Fruit fly (Drosophila melanogaster) Kc167 (cell line): ENCODE data around the gene CG34159.

Experiments
- Myc ChIP-seq: fragments of >200 bp; optimal IDR thresholded peaks from 2 replicates; lab custom pipeline; 2017; ENCODE audit warnings: missing external identifiers
- Sin3A ChIP-seq: fragments of >200 bp; optimal IDR thresholded peaks from 2 replicates; lab custom pipeline; 2018; ENCODE audit warnings: missing external identifiers
- h ChIP-seq: fragments of >200 bp; optimal IDR thresholded peaks from 3 replicates; lab custom pipeline; 2018; ENCODE audit warnings: missing external identifiers
- insv ChIP-seq: fragments of >200 bp; optimal IDR thresholded peaks from 3 replicates; lab custom pipeline; 2018; ENCODE audit warnings: missing external identifiers
- psq ChIP-seq: fragments of >200 bp; optimal IDR thresholded peaks from 2 replicates; lab custom pipeline; 2017; ENCODE audit warnings: missing external identifiers
- ttk ChIP-seq: sonication (Bioruptor generic); optimal IDR thresholded peaks from 2 replicates; lab custom pipeline; 2017; ENCODE audit warnings: missing external identifiers

Gene CG34159

DNA sequence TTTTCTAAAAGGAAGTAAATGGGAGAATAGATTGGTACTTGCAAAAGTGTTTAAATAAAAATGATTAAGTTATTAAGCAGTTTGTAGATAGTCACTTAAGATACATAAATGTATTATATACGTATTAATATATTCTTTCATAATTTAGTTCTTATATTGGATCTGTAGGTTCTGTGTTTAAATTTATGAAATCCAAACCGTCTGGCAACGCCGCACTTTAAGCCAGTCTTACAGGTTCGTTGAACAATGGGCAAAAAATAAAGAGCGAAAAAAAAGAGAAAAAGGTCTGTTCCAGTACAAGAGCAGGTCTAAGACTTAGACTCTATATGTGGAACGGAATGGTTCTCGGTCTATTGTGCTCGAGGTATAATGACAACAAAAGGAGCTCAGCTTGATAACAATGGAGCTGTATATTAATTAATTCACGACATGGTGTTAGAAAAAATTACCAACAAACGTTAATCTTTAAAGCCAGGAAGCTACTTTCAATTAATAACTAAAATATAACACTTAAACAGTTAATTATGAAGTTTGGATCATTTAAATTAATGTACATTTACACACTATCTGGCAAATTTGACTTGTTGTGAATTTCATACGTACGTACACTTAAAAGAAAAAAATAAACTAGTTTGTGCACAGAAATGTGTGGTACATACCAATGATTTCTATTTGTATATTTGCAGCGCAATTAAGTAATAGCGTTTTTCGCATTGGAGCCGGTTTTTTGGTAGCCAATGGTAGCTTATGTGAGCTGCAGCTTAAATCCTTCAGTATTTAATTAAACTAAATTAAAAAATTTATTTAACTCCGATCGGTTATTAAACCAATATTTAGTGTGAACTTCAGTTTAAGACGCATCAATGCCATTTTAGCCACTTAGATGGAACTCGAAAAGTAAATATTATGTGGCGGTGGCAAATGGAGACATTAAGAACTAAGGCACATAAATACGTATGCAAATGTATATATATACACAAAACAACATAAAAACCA, 5.0 kb upstream of the CG34159 start, which contains the start of gene CG5731:
Gene CG5731 (minus strand): TSS at position 946 of the 996 bp plus-strand sequence.
- TF ChIP-seq ttk (lab: Kevin White, UChicago) = no peak
- no peak for TF ChIP-seq Myc (lab: Kevin White, UChicago)
- TF ChIP-seq psq (lab: Kevin White, UChicago) = no peak
- no peak for TF ChIP-seq insv
- TF ChIP-seq h = no peak
- TF ChIP-seq Sin3A (lab: Kevin White, UChicago) = no peak

DNA sequence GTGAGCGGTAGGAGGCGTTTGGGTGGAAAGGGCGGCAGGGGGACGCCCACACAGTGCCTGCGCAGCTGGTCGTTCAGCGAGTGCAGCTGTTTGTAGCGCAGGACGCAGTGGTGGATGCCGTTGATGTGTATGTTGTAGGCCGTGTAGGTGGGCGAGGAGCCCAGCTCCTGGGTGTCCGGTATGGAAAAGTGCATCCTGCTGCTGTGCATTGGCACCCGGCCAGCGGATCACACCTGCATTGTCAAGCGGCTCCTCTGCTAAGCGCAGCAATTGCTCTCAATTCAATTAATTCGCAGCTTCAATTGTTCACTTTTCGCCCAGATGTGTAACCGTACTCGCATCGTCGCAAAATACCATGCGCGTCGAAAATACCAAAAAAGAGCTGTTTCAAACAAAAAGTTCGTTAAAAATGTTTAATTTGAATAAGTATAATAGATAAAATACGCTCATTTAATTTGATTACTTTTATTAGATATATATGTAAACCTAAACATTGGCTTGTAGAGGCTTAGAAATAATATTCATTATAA, 2.6 kb upstream of the CG34159 start, which contains the start of gene Snx17:
Gene Snx17 (minus strand): TSS at position 329 of the 530 bp plus-strand sequence.
- TF ChIP-seq h = no peak

DNA sequence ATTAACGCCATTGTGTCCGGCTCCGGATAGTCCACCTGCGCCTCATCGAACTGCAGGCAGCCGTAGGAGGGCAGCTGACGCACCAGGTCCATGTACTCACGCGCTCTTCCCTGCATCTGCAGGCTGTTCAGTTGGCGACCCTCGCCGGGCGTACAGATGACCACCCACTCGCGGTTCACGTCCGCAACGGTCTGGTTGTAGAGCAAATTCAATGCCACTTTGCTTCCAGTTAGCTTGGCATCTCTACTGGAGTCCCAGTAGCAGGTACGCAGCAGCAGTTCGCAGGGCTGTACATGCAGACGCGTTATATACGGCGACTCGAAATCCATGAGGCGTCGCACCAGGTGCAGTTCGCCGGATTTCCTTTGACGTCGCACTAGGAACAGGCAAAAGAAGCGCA, 1.8 kb upstream of the CG34159 start:
- TF ChIP-seq psq (lab: Kevin White, UChicago) (no peak), ttk (lab: Kevin White, UChicago) (peak; percentile 87)

DNA sequence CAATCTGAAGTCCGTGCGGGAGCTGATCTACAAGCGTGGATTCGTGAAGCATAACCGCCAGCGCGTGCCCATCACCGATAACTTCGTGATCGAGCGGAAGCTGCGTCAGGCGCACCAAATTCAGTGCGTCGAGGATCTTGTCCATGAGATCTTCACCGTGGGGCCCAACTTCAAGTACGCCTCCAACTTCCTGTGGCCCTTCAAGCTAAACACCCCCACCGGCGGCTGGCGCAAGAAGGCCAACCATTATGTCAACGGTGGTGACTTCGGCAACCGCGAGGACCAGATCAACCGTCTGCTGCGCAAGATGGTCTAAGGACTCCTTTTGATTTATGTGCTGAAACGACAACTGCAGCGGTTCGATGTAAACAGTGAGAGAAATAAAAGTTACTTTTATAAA, 2.4 kb downstream of the CG34159 start:
- TF ChIP-seq h (no peak), Myc (lab: Kevin White, UChicago) (no peak)

DNA sequence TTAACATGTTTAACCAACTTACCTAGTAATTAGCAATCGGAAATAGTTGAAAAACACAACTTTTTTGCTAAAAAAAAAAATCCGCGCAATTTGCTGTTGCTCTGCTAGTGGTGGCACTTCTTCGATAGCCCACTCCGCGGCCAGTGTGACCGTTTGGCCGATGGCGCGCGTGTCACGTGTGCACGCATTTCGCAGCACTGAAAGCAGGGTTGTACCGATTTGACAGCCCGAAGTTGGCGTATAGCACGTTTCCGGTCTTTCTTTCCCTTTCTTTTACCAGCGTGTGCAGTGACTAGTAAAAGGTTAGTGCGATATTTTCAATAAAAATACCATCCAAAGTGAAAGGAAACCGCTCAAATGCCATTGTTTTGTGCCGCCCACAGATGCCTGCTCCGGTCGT, 3.3 kb downstream of the CG34159 start, which contains the start of the genes Ripalpha and RpL7:
Gene Ripalpha (minus strand): TSS at position 128 of the 400 bp plus-strand sequence.
Gene RpL7 (plus strand): TSS at position 158 of the 400 bp plus-strand sequence.
- no peak for TF ChIP-seq ttk (lab: Kevin White, UChicago)
- TF ChIP-seq h = no peak
- TF ChIP-seq Sin3A (lab: Kevin White, UChicago) = no peak
- TF ChIP-seq insv = no peak
- TF ChIP-seq Myc (lab: Kevin White, UChicago) = no peak
- TF ChIP-seq psq (lab: Kevin White, UChicago) = no peak

DNA sequence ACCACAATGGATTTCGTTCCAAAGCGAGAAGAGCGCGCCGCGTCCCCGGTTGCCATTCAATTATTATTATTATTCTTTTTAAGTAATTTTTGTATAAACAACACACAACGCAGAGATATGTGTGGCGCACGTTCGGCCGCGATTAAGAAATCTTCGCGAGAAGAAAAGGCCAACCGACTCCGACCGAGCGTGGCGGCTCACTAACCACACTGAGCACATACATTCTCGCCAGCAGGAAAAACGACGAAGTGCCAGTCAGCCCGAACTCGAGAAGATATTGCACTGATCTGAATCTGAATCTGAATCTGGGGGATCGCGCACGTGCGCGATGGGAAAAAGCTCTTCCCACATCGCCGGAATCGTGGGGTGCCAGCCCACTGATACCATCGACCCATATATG, 5.2 kb downstream of the CG34159 start, which contains the start of gene Sur:
Gene Sur (minus strand): TSS at position 207 of the 400 bp plus-strand sequence.
- TF ChIP-seq insv (no peak), psq (lab: Kevin White, UChicago) (no peak), Myc (lab: Kevin White, UChicago) (no peak), h (no peak), ttk (lab: Kevin White, UChicago) (no peak), Sin3A (lab: Kevin White, UChicago) (no peak)

DNA sequence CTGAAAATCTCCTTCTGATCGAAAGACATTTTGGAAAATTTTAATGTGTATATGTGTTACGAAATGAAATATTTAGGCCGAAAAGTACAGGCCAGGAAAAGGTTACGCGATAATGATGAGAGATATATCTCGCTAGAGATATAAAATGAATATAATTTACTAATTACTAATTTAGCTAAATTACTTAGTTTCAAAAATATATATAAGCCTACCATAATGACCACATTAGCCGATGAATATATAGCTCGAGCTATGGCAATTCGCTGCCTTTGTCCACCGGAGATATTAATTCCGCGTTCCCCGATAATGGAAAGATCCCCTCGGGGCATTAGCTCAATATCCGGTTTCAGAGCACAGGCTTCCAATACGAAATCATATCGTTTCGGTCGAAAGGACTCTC, 12.7 kb downstream of the CG34159 start, which contains the start of gene Fum4:
Gene Fum4 (minus strand): TSS at position 101 of the 400 bp plus-strand sequence.
- no peak for TF ChIP-seq insv
- TF ChIP-seq ttk (lab: Kevin White, UChicago) = no peak
- TF ChIP-seq psq (lab: Kevin White, UChicago) = no peak
- no peak for TF ChIP-seq Sin3A (lab: Kevin White, UChicago)
- TF ChIP-seq Myc (lab: Kevin White, UChicago) = no peak
- TF ChIP-seq h = no peak

DNA sequence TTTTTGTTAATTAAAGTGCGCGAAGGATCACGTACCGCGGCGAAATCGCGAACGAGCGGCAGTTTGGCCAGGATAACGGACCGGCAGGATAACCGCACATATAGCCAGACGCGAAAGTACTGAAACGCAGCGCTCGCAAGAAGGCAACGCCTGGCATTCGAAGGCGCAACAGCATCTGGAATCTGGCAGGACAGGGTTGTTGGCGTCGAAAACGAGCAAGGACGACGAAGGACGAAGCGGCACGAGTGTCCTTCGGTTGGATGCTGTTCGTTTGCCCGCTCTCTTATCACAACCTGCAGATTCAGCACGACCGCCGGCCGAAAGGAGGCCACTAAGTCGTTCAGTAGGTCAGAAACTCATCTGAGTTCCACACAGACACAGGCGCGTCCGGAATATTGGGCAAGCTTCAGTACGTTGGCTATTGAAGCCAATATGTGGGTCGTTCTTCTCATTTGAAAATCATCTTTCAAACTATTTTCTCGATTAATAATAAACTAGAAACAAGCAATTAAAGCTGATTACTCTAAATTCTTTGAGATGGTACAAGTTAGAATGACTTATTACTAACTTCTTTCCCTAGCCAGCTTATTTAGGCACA, 23.8 kb downstream of the CG34159 start, which contains the start of gene CG44153:
Gene CG44153 (minus strand): TSS at position 75 of the 598 bp plus-strand sequence.
- TF ChIP-seq h (no peak), Sin3A (lab: Kevin White, UChicago) (no peak), Myc (lab: Kevin White, UChicago) (no peak), insv (no peak), ttk (lab: Kevin White, UChicago) (no peak), psq (lab: Kevin White, UChicago) (no peak)

DNA sequence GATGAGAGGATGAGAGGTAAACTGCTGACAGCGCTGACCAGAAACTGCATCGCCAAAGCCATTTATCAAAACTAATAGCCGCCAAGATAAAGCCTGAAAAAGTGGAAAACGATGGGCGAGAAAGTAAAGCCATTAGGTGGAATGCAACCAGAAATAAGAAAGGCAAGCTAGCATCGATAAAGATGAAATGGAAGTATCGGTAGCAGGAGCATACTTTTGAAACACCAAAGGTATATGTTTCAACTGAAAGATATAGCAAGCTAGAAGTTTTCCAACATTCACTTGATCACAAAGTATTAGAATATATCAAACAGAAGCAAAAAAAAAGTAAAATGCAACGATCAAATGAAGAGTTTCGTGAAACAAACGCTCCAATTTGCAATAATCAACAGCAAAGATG, 31.7 kb downstream of the CG34159 start, which contains the start of gene CG13137:
Gene CG13137 (plus strand): TSS at position 301 of the 400 bp plus-strand sequence.
- no peak for TF ChIP-seq Sin3A (lab: Kevin White, UChicago)
- TF ChIP-seq Myc (lab: Kevin White, UChicago) = no peak
- TF ChIP-seq ttk (lab: Kevin White, UChicago) = no peak
- no peak for TF ChIP-seq h
- no peak for TF ChIP-seq psq (lab: Kevin White, UChicago)
- no peak for TF ChIP-seq insv

DNA sequence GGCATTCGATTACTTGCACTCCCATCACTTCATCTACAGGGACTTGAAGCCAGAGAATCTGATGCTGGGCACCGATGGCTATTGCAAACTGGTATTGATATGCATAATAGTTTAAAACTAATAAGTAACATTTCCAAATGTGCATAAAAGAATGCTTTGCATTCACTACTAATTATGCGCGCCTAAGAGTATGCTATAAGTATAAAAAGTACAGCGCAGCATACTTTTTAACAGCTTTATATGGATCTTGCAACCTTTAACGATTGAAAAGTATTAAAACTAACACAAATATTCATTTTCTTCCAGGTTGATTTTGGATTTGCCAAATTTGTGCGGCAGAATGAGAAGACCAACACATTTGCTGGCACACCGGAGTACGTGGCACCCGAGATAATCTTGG, 49.7 kb downstream of the CG34159 start:
- no peak for TF ChIP-seq psq (lab: Kevin White, UChicago)
